Fruit fly (Drosophila melanogaster): Measurements from ENCODE around the gene m.

The m gene

DNA sequence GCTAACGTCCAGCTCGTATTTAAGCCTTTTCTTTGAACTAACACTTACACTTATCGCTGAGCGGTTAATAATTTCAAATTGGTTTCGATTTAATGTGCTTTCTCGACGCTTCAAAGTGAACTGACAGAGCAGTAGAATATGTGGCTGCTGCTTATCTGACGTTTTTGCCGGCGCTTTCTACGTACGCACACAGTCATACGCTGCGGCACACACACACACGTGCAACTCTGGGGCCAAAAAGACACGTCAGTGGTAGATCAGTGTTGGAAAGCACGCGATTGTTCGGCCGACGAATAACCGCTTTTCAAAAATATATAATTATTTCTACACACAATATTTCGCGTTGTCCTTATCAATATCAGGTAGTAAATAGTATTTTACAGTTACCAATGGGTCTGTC, 52.1 kb downstream of the m start (continued):
- TF ChIP-seq Hmx (GFP tag; optimal IDR thresholded peaks at IDR 0.05) (no peak), Bdp1 (GFP tag; optimal IDR thresholded peaks at IDR 0.05) (no peak), chm (GFP tag; IDR thresholded peaks at IDR 0.05) (peak; percentile 55), CG10209 (GFP tag; optimal IDR thresholded peaks at IDR 0.05) (no peak), Scr (GFP tag; IDR thresholded peaks at IDR 0.05; ENCODE audit: partially characterized antibody) (0 out of 2 replicates have a peak, but pooled peaks have one; percentile 17), nerfin-2 (GFP tag; IDR thresholded peaks at IDR 0.05; ENCODE audit: partially characterized antibody) (no peak), nom (GFP tag; optimal IDR thresholded peaks at IDR 0.05) (peak; percentile 56), Opbp (GFP tag; IDR thresholded peaks at IDR 0.05; ENCODE audit: partially characterized antibody) (no peak), CG16779 (GFP tag; IDR thresholded peaks at IDR 0.05) (no peak), Taf1 (GFP tag; IDR thresholded peaks at IDR 0.05) (no peak), repo (GFP tag; optimal IDR thresholded peaks at IDR 0.05) (no peak), CoRest (tag; optimal IDR thresholded peaks at IDR 0.05) (peak; percentile 1), Hr78 (GFP tag; optimal IDR thresholded peaks at IDR 0.05) (no peak), CG3847 (GFP tag; IDR thresholded peaks at IDR 0.05) (peak; percentile 51), mld (GFP tag; IDR thresholded peaks at IDR 0.05; ENCODE audit: partially characterized antibody) (no peak), CG17912 (GFP tag; optimal IDR thresholded peaks at IDR 0.05) (peak; percentile 3), sima (GFP tag; optimal IDR thresholded peaks at IDR 0.05) (no peak), cg (GFP tag; optimal IDR thresholded peaks at IDR 0.05) (peak; percentile 82), CG4707 (GFP tag; optimal IDR thresholded peaks at IDR 0.05) (no peak), slbo (GFP tag; IDR thresholded peaks at IDR 0.05) (peak; percentile 27; the same call in 1 of the 2 replicates), CG32772 (GFP tag; IDR thresholded peaks at IDR 0.05) (no peak), Rfx (GFP tag; IDR thresholded peaks at IDR 0.05) (peak; percentile 38; the same call in 1 of the 2 replicates), CG13775 (GFP tag; optimal IDR thresholded peaks at IDR 0.05) (no peak), CG1233 (GFP tag; optimal IDR thresholded peaks at IDR 0.05) (no peak), Adf1 (GFP tag; IDR thresholded peaks at IDR 0.05) (peak; percentile 26; the same call in 1 of the 2 replicates), pb (GFP tag; optimal IDR thresholded peaks at IDR 0.05) (no peak), pho (GFP tag; optimal IDR thresholded peaks at IDR 0.05) (no peak), dpn (GFP tag; optimal IDR thresholded peaks at IDR 0.05) (peak in 1 of 2 experiments; percentile 8), CG10431 (GFP tag; optimal IDR thresholded peaks at IDR 0.05) (no peak), luna (GFP tag; optimal IDR thresholded peaks at IDR 0.05) (no peak), CG12219 (GFP tag; optimal IDR thresholded peaks at IDR 0.05) (no peak), tio (GFP tag; optimal IDR thresholded peaks at IDR 0.05) (no peak), Aef1 (GFP tag; IDR thresholded peaks at IDR 0.05) (no peak), hbn (GFP tag; IDR thresholded peaks at IDR 0.05; ENCODE audit: partially characterized antibody) (no peak), odd (GFP tag; optimal IDR thresholded peaks at IDR 0.05) (no peak), lov (optimal IDR thresholded peaks at IDR 0.05) (no peak), lov (GFP tag; IDR thresholded peaks at IDR 0.05) (0 out of 3 replicates have a peak, but pooled peaks have one; percentile 23), Ada2b (GFP tag; IDR thresholded peaks at IDR 0.05) (0 out of 2 replicates have a peak, but pooled peaks have one; percentile 5), Xrp1 (GFP tag; IDR thresholded peaks at IDR 0.05) (peak; percentile 20; the same call in 1 of the 2 replicates), her (GFP tag; optimal IDR thresholded peaks at IDR 0.05) (no peak), CG5245 (GFP tag; optimal IDR thresholded peaks at IDR 0.05) (no peak), CG10565 (GFP tag; optimal IDR thresholded peaks at IDR 0.05) (no peak), Gsc (GFP tag; IDR thresholded peaks at IDR 0.05) (no peak), ap (GFP tag; IDR thresholded peaks at IDR 0.05) (no peak), Hey (tag; optimal IDR thresholded peaks at IDR 0.05) (peak; percentile 19), chn (GFP tag; optimal IDR thresholded peaks at IDR 0.05) (no peak), tx (GFP tag; optimal IDR thresholded peaks at IDR 0.05) (no peak), z (GFP tag; IDR thresholded peaks at IDR 0.05) (0 out of 3 replicates have a peak, but pooled peaks have one; percentile 9), CG11560 (tag; IDR thresholded peaks at IDR 0.05) (no peak), twi (tag; optimal IDR thresholded peaks at IDR 0.05) (no peak), CG15696 (tag; optimal IDR thresholded peaks at IDR 0.05) (no peak)
